Fruit fly (Drosophila melanogaster): ENCODE measurements around the gene CG2116.

Gene CG2116

dm6 chrX:8157294-8157693 lies 27.7 kb downstream of the CG2116 start, which contains the start of the genes Traf6 and GIIIspla2:
Gene Traf6 (minus strand): TSS chrX:8157386.
Gene GIIIspla2 (plus strand): TSS chrX:8157628.
- TF ChIP-seq Hr78 (GFP tag; optimal IDR thresholded peaks at IDR 0.05) = no peak
- no peak for TF ChIP-seq jim (GFP tag; optimal IDR thresholded peaks at IDR 0.05)
- TF ChIP-seq Hr83 (GFP tag; optimal IDR thresholded peaks at IDR 0.05; ENCODE audit: poor library complexity, severe bottlenecking) = peak; percentile 27
- TF ChIP-seq CrebA (GFP tag; optimal IDR thresholded peaks at IDR 0.05; ENCODE audit: borderline replicate concordance) = no peak
- peak; percentile 11 for TF ChIP-seq GATAd (GFP tag; optimal IDR thresholded peaks at IDR 0.05)
- peak; percentile 67 for TF ChIP-seq Myc (optimal IDR thresholded peaks at IDR 0.05)
- no peak for TF ChIP-seq N (GFP tag; optimal IDR thresholded peaks at IDR 0.05)
- no peak for TF ChIP-seq pan (optimal IDR thresholded peaks at IDR 0.05)
- TF ChIP-seq psq (GFP tag; optimal IDR thresholded peaks at IDR 0.05) = peak; percentile 59
- no peak for TF ChIP-seq Vsx2 (GFP tag; optimal IDR thresholded peaks at IDR 0.05; ENCODE audit: partially characterized antibody)
- TF ChIP-seq tai (GFP tag; optimal IDR thresholded peaks at IDR 0.05) = no peak
- peak; percentile 84 for TF ChIP-seq rgr (GFP tag; optimal IDR thresholded peaks at IDR 0.05)
- peak; percentile 86 for TF ChIP-seq HLH106 (tag; optimal IDR thresholded peaks at IDR 0.05)
- TF ChIP-seq OdsH (GFP tag; optimal IDR thresholded peaks at IDR 0.05) = peak; percentile 60
- TF ChIP-seq h (GFP tag; optimal IDR thresholded peaks at IDR 0.05) = peak; percentile 75
- TF ChIP-seq Hnf4 (GFP tag; optimal IDR thresholded peaks at IDR 0.05) = no peak
- TF ChIP-seq woc (GFP tag; optimal IDR thresholded peaks at IDR 0.05) = peak; percentile 62
- no peak for TF ChIP-seq dsf (GFP tag; optimal IDR thresholded peaks at IDR 0.05; ENCODE audit: borderline replicate concordance)
- TF ChIP-seq ey (GFP tag; optimal IDR thresholded peaks at IDR 0.05) = peak; percentile 64
- TF ChIP-seq dl (GFP tag; optimal IDR thresholded peaks at IDR 0.05; ENCODE audit: insufficient read depth in 1 of 2, partially characterized antibody in 2 of 2) = no peak
- peak; percentile 54 for TF ChIP-seq sv (GFP tag; optimal IDR thresholded peaks at IDR 0.05)
- no peak for TF ChIP-seq brk (GFP tag; optimal IDR thresholded peaks at IDR 0.05)
- TF ChIP-seq Sp1 (GFP tag; optimal IDR thresholded peaks at IDR 0.05) = peak; percentile 79
- peak in 1 of 2 experiments; percentile 74 for TF ChIP-seq foxo (GFP tag; optimal IDR thresholded peaks at IDR 0.05)
- no peak for TF ChIP-seq dmrt93B (GFP tag; optimal IDR thresholded peaks at IDR 0.05)
- no peak for TF ChIP-seq usp (GFP tag; optimal IDR thresholded peaks at IDR 0.05)
- TF ChIP-seq Dif (GFP tag; optimal IDR thresholded peaks at IDR 0.05; ENCODE audit: partially characterized antibody) = no peak
- TF ChIP-seq CG9705 (GFP tag; optimal IDR thresholded peaks at IDR 0.05) = peak; percentile 81
- peak; percentile 32 for TF ChIP-seq CG32264 (GFP tag; optimal IDR thresholded peaks at IDR 0.05)
- TF ChIP-seq lola (GFP tag; optimal IDR thresholded peaks at IDR 0.05) = no peak
- TF ChIP-seq Jra (GFP tag; optimal IDR thresholded peaks at IDR 0.05) = peak; percentile 65
- TF ChIP-seq Abd-B (GFP tag; optimal IDR thresholded peaks at IDR 0.05) = no peak
- peak; percentile 80 for TF ChIP-seq fru (GFP tag; optimal IDR thresholded peaks at IDR 0.05)
- TF ChIP-seq Mio (GFP tag; optimal IDR thresholded peaks at IDR 0.05) = no peak
- TF ChIP-seq Rel (GFP tag; optimal IDR thresholded peaks at IDR 0.05) = no peak
- peak; percentile 59 for TF ChIP-seq Rel (tag; optimal IDR thresholded peaks at IDR 0.05)
- no peak for TF ChIP-seq sage (GFP tag; optimal IDR thresholded peaks at IDR 0.05)
- TF ChIP-seq br (GFP tag; optimal IDR thresholded peaks at IDR 0.05) = peak; percentile 0
- no peak for TF ChIP-seq Dfd (GFP tag; optimal IDR thresholded peaks at IDR 0.05)

- no peak for TF ChIP-seq br (GFP tag; optimal IDR thresholded peaks at IDR 0.05)
- TF ChIP-seq lola (GFP tag; optimal IDR thresholded peaks at IDR 0.05) = no peak
- no peak for TF ChIP-seq dmrt93B (GFP tag; optimal IDR thresholded peaks at IDR 0.05)
- no peak for TF ChIP-seq Myc (optimal IDR thresholded peaks at IDR 0.05)
- TF ChIP-seq Sp1 (GFP tag; optimal IDR thresholded peaks at IDR 0.05) = no peak
- no peak for TF ChIP-seq h (GFP tag; optimal IDR thresholded peaks at IDR 0.05)
- no peak for TF ChIP-seq sv (GFP tag; optimal IDR thresholded peaks at IDR 0.05)
- no peak for TF ChIP-seq brk (GFP tag; optimal IDR thresholded peaks at IDR 0.05)
- TF ChIP-seq Dfd (GFP tag; optimal IDR thresholded peaks at IDR 0.05) = no peak
- TF ChIP-seq Hr83 (GFP tag; optimal IDR thresholded peaks at IDR 0.05; ENCODE audit: poor library complexity, severe bottlenecking) = no peak
- TF ChIP-seq CrebA (GFP tag; optimal IDR thresholded peaks at IDR 0.05; ENCODE audit: borderline replicate concordance) = no peak
- TF ChIP-seq usp (GFP tag; optimal IDR thresholded peaks at IDR 0.05) = no peak
- no peak for TF ChIP-seq woc (GFP tag; optimal IDR thresholded peaks at IDR 0.05)
- TF ChIP-seq GATAd (GFP tag; optimal IDR thresholded peaks at IDR 0.05) = no peak
- TF ChIP-seq Rel (GFP tag; optimal IDR thresholded peaks at IDR 0.05) = no peak
- TF ChIP-seq Rel (tag; optimal IDR thresholded peaks at IDR 0.05) = no peak
- TF ChIP-seq dsf (GFP tag; optimal IDR thresholded peaks at IDR 0.05; ENCODE audit: borderline replicate concordance) = no peak
- no peak for TF ChIP-seq Dif (GFP tag; optimal IDR thresholded peaks at IDR 0.05; ENCODE audit: partially characterized antibody)
- no peak for TF ChIP-seq sage (GFP tag; optimal IDR thresholded peaks at IDR 0.05)
- TF ChIP-seq tai (GFP tag; optimal IDR thresholded peaks at IDR 0.05) = no peak
Measured at dm6 chrX:8158942-8159472, 29.4 kb downstream of the CG2116 start.
